Fruit fly (Drosophila melanogaster) whole organism, embryonic: ENCODE results near the gene Ythdc1.

Source experiments
- CG1529 ChIP-seq: fragments of 200-800 bp; sonication (Bioruptor generic); optimal IDR thresholded peaks from 3 replicates; lab custom pipeline; 2018; ENCODE audit warnings: missing biosample characterization, missing genetic modification characterization
- CG31365 ChIP-seq: fragments of 200-800 bp; sonication (Bioruptor generic); optimal IDR thresholded peaks from 2 replicates; lab custom pipeline; 2018; ENCODE audit warnings: missing biosample characterization, mild to moderate bottlenecking, missing genetic modification characterization
- Jarid2 ChIP-seq: fragments of 200-800 bp; sonication (Bioruptor generic); optimal IDR thresholded peaks from 3 replicates; lab custom pipeline; 2017; ENCODE audit warnings: mild to moderate bottlenecking, missing biosample characterization, missing genetic modification reagents, missing genetic modification characterization
- bbx ChIP-seq: fragments of 200-800 bp; sonication (Bioruptor generic); IDR thresholded peaks from 2 replicates; pipeline ENCODE4 v1.3.6; 2022; ENCODE audit warnings: missing biosample characterization, missing genetic modification characterization; ENCODE audit not compliant: partially characterized antibody
- eyg ChIP-seq: fragments of 200-800 bp; sonication (Bioruptor generic); optimal IDR thresholded peaks from 3 replicates; lab custom pipeline; 2016; ENCODE audit warnings: missing biosample characterization, missing genetic modification characterization
- sens-2 ChIP-seq: fragments of 200-800 bp; sonication (Bioruptor generic); IDR thresholded peaks from 2 replicates; pipeline ENCODE4 v1.3.6; 2022; ENCODE audit warnings: missing biosample characterization, missing genetic modification characterization

DNA sequence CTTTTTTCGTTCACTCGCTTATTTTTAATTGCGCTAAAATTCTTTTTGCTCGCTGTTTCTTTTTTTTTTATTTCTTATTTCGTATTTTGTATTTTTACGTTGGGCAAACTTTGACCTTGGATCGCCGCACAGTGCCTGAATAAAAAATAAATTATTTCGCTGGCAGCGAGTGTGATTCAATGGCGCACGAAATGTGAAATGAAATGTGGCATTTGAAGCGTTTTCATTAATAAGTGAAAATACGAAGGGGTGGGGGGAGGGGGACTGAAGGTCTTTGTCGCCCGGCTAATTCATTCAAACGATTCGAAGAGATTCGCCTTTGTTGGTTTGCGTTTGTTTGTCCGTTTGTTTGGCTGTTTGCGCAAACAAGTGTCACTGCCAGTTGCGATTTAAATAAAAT is 33.5 kb upstream of the Ythdc1 start:
- no peak for TF ChIP-seq eyg (GFP tag; lab: Kevin White, UChicago)
- TF ChIP-seq sens-2 (GFP tag; lab: Robert Waterston, UW) = no peak
- no peak for TF ChIP-seq CG31365 (tag; lab: Kevin White, UChicago)
- no peak for TF ChIP-seq Jarid2 (GFP tag; lab: Kevin White, UChicago)
- no peak for TF ChIP-seq CG1529
- TF ChIP-seq bbx (GFP tag; lab: Robert Waterston, UW) = no peak
